Worm (Caenorhabditis elegans) whole organism, L4 larva: ENCODE data around the gene C44H9.4.

Source experiments
- D1046.2 ChIP-seq: fragments of 200-800 bp; sonication (Bioruptor generic); IDR thresholded peaks from 2 replicates; pipeline ENCODE4 v1.3.6; 2022; ENCODE audit warnings: missing genetic modification characterization, missing compliant biosample characterization
- F10B5.3 ChIP-seq: sonication (generic microtip); optimal IDR thresholded peaks from 2 replicates; lab custom pipeline; 2016; ENCODE audit warnings: mild to moderate bottlenecking, missing genetic modification characterization, missing compliant biosample characterization
- F37D6.2 ChIP-seq: sonication (generic microtip); optimal IDR thresholded peaks from 2 replicates; lab custom pipeline; 2016; ENCODE audit warnings: mild to moderate bottlenecking, missing genetic modification characterization, missing compliant biosample characterization
- F44E2.7 ChIP-seq: fragments of 200-800 bp; sonication (Bioruptor generic); IDR thresholded peaks from 2 replicates; pipeline ENCODE4 v2.1.2; 2022; ENCODE audit warnings: missing genetic modification characterization, missing compliant biosample characterization
- F49E8.2 ChIP-seq: sonication (generic microtip); optimal IDR thresholded peaks from 2 replicates; lab custom pipeline; 2016; ENCODE audit warnings: missing compliant biosample characterization, mild to moderate bottlenecking, missing genetic modification characterization, borderline replicate concordance
- T20F7.1 ChIP-seq: fragments of 200-800 bp; sonication (Bioruptor generic); optimal IDR thresholded peaks from 2 replicates; lab custom pipeline; 2018; ENCODE audit warnings: mild to moderate bottlenecking, missing genetic modification characterization, missing compliant biosample characterization
- Y5F2A.4 ChIP-seq: fragments of 200-800 bp; sonication (Bioruptor generic); optimal IDR thresholded peaks from 2 replicates; lab custom pipeline; 2018; ENCODE audit warnings: mild to moderate bottlenecking, missing genetic modification characterization, missing compliant biosample characterization
- arid-1 ChIP-seq: fragments of 200-800 bp; sonication (Bioruptor generic); conservative IDR thresholded peaks from 2 replicates; pipeline ENCODE4 v1.3.6; 2022; ENCODE audit warnings: missing genetic modification reagents, missing genetic modification characterization, missing compliant biosample characterization
- ceh-28 ChIP-seq: fragments of 150-350 bp; optimal IDR thresholded peaks from 2 replicates; lab custom pipeline; 2014; ENCODE audit warnings: missing biosample characterization, missing genetic modification reagents, missing genetic modification characterization
- ceh-44 ChIP-seq: fragments of 200-800 bp; sonication (Bioruptor generic); IDR thresholded peaks from 2 replicates; pipeline ENCODE4 v1.3.6; 2022; ENCODE audit warnings: missing genetic modification reagents, missing genetic modification characterization, missing compliant biosample characterization
- ctbp-1 ChIP-seq: fragments of 200-800 bp; sonication (Bioruptor generic); IDR thresholded peaks from 2 replicates; pipeline ENCODE4 v1.3.6; 2022; ENCODE audit warnings: missing genetic modification reagents, missing genetic modification characterization, missing compliant biosample characterization
- daf-16 ChIP-seq, 3 experiments: sonication (generic microtip); optimal IDR thresholded peaks; 2 replicates each; lab custom pipeline; 2016 to 2017; ENCODE audit warnings: missing genetic modification characterization in 3 of 3, missing genetic modification reagents in 3 of 3, mild to moderate bottlenecking in 2 of 3, missing compliant biosample characterization in 2 of 3, missing biosample characterization in 1 of 3, moderate library complexity in 1 of 3
- daf-8 ChIP-seq: fragments of 200-800 bp; sonication (Bioruptor generic); IDR thresholded peaks from 2 replicates; pipeline ENCODE4 v1.3.6; 2022; ENCODE audit warnings: missing genetic modification characterization, missing compliant biosample characterization
- dmd-6 ChIP-seq: fragments of 200-800 bp; sonication (Bioruptor generic); IDR thresholded peaks from 2 replicates; pipeline ENCODE4 v1.3.6; 2022; ENCODE audit warnings: missing genetic modification reagents, missing genetic modification characterization, missing compliant biosample characterization
- dmd-9 ChIP-seq: fragments of 200-800 bp; sonication (Bioruptor generic); IDR thresholded peaks from 2 replicates; pipeline ENCODE4 v1.3.6; 2022; ENCODE audit warnings: missing genetic modification reagents, missing genetic modification characterization, missing compliant biosample characterization
- duxl-1 ChIP-seq: sonication (generic microtip); optimal IDR thresholded peaks from 2 replicates; lab custom pipeline; 2016; ENCODE audit warnings: mild to moderate bottlenecking, missing genetic modification characterization, moderate library complexity, missing compliant biosample characterization; ENCODE audit not compliant: poor library complexity
- dve-1 ChIP-seq: sonication (generic microtip); optimal IDR thresholded peaks from 2 replicates; lab custom pipeline; 2017; ENCODE audit warnings: antibody characterized with exemption, mild to moderate bottlenecking, missing genetic modification characterization, missing compliant biosample characterization; ENCODE audit not compliant: insufficient read depth
- fos-1 ChIP-seq: fragments of 150-350 bp; optimal IDR thresholded peaks from 2 replicates; lab custom pipeline; 2014; ENCODE audit warnings: missing biosample characterization, missing genetic modification characterization
- gei-8 ChIP-seq: fragments of 200-800 bp; sonication (Bioruptor generic); optimal IDR thresholded peaks from 2 replicates; lab custom pipeline; 2018; ENCODE audit warnings: mild to moderate bottlenecking, missing genetic modification characterization, missing compliant biosample characterization
- hlh-11 ChIP-seq: fragments of 200-800 bp; sonication (Bioruptor generic); optimal IDR thresholded peaks from 2 replicates; lab custom pipeline; 2018; ENCODE audit warnings: mild to moderate bottlenecking, missing genetic modification characterization, missing compliant biosample characterization
- hlh-30 ChIP-seq: sonication (generic microtip); optimal IDR thresholded peaks from 2 replicates; lab custom pipeline; 2017; ENCODE audit warnings: antibody characterized with exemption, mild to moderate bottlenecking, missing genetic modification characterization, missing compliant biosample characterization; ENCODE audit not compliant: insufficient read depth
- lin-13 ChIP-seq: fragments of 150-350 bp; optimal IDR thresholded peaks from 2 replicates; lab custom pipeline; 2014; ENCODE audit warnings: missing biosample characterization, missing genetic modification reagents, missing genetic modification characterization
- lin-29 ChIP-seq: fragments of 200-800 bp; sonication (Bioruptor generic); IDR thresholded peaks from 2 replicates; pipeline ENCODE4 v1.3.6; 2022; ENCODE audit warnings: missing genetic modification reagents, missing genetic modification characterization, missing compliant biosample characterization
- lin-39 ChIP-seq: fragments of 150-350 bp; optimal IDR thresholded peaks from 2 replicates; lab custom pipeline; 2014; ENCODE audit warnings: missing biosample characterization, missing genetic modification reagents, missing genetic modification characterization
- madf-5 ChIP-seq, 2 experiments: fragments of 200-800 bp; sonication (Bioruptor generic); IDR thresholded peaks; 2 replicates each; pipeline ENCODE4 v1.3.6; 2022; ENCODE audit warnings: missing compliant biosample characterization in 2 of 2, missing genetic modification characterization in 2 of 2
- nhr-28 ChIP-seq: fragments of 150-350 bp; optimal IDR thresholded peaks from 2 replicates; lab custom pipeline; 2014; ENCODE audit warnings: missing biosample characterization, missing genetic modification characterization
- nhr-41 ChIP-seq: fragments of 200-800 bp; sonication (Bioruptor generic); IDR thresholded peaks from 2 replicates; pipeline ENCODE4 v1.3.6; 2022; ENCODE audit warnings: missing genetic modification reagents, missing genetic modification characterization, missing compliant biosample characterization
- nhr-48 ChIP-seq: sonication (generic microtip); optimal IDR thresholded peaks from 2 replicates; lab custom pipeline; 2016; ENCODE audit warnings: mild to moderate bottlenecking, missing genetic modification characterization, missing compliant biosample characterization
- nhr-77 ChIP-seq: fragments of 150-350 bp; optimal IDR thresholded peaks from 2 replicates; lab custom pipeline; 2014; ENCODE audit warnings: missing biosample characterization, missing genetic modification characterization
- php-3 ChIP-seq: fragments of 200-800 bp; sonication (Bioruptor generic); IDR thresholded peaks from 2 replicates; pipeline ENCODE4 v1.3.6; 2022; ENCODE audit warnings: missing genetic modification reagents, missing genetic modification characterization, missing compliant biosample characterization
- pqm-1 ChIP-seq: sonication (generic microtip); optimal IDR thresholded peaks from 2 replicates; lab custom pipeline; 2017; ENCODE audit warnings: missing biosample characterization, missing genetic modification characterization
- tag-97 ChIP-seq: fragments of 200-800 bp; sonication (Bioruptor generic); IDR thresholded peaks from 2 replicates; pipeline ENCODE4 v1.3.6; 2022; ENCODE audit warnings: missing genetic modification characterization, missing compliant biosample characterization
- tra-1 ChIP-seq: fragments of 200-800 bp; sonication (Bioruptor generic); IDR thresholded peaks from 2 replicates; pipeline ENCODE4 v1.3.6; 2022; ENCODE audit warnings: missing genetic modification reagents, missing genetic modification characterization, missing compliant biosample characterization
- unc-62 ChIP-seq, 3 experiments: fragments of 150-350 bp in 1 of 3; sonication (generic microtip); optimal IDR thresholded peaks in 2 of 3; peaks in 1 of 3; 1 replicate in 1 of 3; 2 replicates in 2 of 3; lab custom pipeline; 2014 to 2017; ENCODE audit warnings: missing biosample characterization in 3 of 3, missing genetic modification characterization in 3 of 3, missing genetic modification reagents in 3 of 3, missing genotype in 1 of 3
- vab-7 ChIP-seq: fragments of 200-800 bp; sonication (Bioruptor generic); IDR thresholded peaks from 2 replicates; pipeline ENCODE4 v1.3.6; 2022; ENCODE audit warnings: missing genetic modification reagents, missing genetic modification characterization, missing compliant biosample characterization
- zfp-2 ChIP-seq: sonication (generic microtip); optimal IDR thresholded peaks from 2 replicates; lab custom pipeline; 2016; ENCODE audit warnings: mild to moderate bottlenecking, missing genetic modification characterization, missing compliant biosample characterization

Gene C44H9.4

DNA sequence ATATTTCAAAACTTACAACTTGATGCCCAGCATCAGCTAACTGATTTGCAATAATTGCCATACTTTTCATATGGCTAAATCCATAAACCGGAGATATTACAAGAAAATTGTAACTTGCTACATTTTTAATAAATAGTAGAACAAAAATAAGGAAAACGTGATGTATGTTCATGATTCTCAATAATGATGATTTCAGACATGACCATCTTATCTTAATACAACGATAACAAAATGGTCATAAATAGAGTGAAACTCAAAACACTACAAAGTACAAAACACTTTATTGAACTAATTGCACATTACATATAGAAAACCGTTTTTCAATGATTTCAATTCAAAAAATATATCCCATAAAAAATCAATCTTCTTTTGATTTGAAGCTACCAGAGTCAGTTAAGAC lies 42.7 kb upstream of the C44H9.4 start, which contains the start of gene ugt-5 (continued):
- TF ChIP-seq F10B5.3 (tag; lab: Kevin White, UChicago): no peak
- peak; percentile 76 for TF ChIP-seq nhr-28 (tag; lab: Kevin White, UChicago)
- TF ChIP-seq pqm-1 (tag; lab: Kevin White, UChicago): peak; percentile 24
- TF ChIP-seq Y5F2A.4: no peak
- no peak for TF ChIP-seq F49E8.2 (tag; lab: Kevin White, UChicago)
- no peak for TF ChIP-seq madf-5 (GFP tag; IDR thresholded peaks at IDR 0.05; lab: Robert Waterston, UW)
- no peak for TF ChIP-seq ceh-28 (tag; lab: Kevin White, UChicago)
- TF ChIP-seq dmd-9 (GFP tag; lab: Robert Waterston, UW): no peak
- no peak for TF ChIP-seq duxl-1 (tag; lab: Kevin White, UChicago)
- no peak for TF ChIP-seq tra-1 (GFP tag; lab: Robert Waterston, UW)
- TF ChIP-seq daf-8 (GFP tag; lab: Robert Waterston, UW): no peak
- TF ChIP-seq F37D6.2 (tag; lab: Kevin White, UChicago): no peak
- peak; percentile 20 for TF ChIP-seq hlh-11 (tag; lab: Kevin White, UChicago)
- TF ChIP-seq nhr-41 (GFP tag; lab: Robert Waterston, UW): no peak
- TF ChIP-seq vab-7 (GFP tag; lab: Robert Waterston, UW): no peak
- no peak for TF ChIP-seq zfp-2

DNA sequence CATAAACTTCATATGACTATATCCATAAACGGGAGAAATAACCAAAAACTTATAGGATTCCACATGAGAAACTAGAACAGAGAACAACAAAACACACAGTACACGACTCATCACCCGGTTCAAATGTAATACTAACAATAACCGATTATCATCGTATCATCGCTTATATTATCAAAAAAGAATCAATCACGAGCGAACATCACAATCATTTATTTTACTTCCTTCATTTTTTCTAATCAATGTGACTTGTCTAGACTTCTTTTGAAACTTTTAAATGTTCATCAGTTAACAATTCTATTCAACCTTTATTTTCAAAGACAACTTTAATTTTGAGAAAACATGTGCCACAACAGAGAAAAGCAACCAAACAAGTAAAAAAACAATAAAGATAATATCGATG lies 40.3 kb upstream of the C44H9.4 start, which contains the start of gene ugt-4:
ugt-4 (minus strand) TSS at position 141 of the 400 bp plus-strand sequence.
- TF ChIP-seq D1046.2 (GFP tag; lab: Robert Waterston, UW): no peak
- TF ChIP-seq dmd-6: peak; percentile 61; the same call in 1 of the 2 replicates
- no peak for TF ChIP-seq ctbp-1
- TF ChIP-seq nhr-77 (tag; lab: Kevin White, UChicago): peak; percentile 53
- no peak for TF ChIP-seq daf-16 (GFP tag; optimal IDR thresholded peaks at IDR 0.05; lab: Kevin White, UChicago)
- peak; percentile 35 for TF ChIP-seq daf-16 (tag; optimal IDR thresholded peaks at IDR 0.05; lab: Kevin White, UChicago)
- TF ChIP-seq ceh-28 (tag; lab: Kevin White, UChicago): no peak
- peak; percentile 67 for TF ChIP-seq dve-1 (tag; lab: Kevin White, UChicago)
- peak; percentile 52 for TF ChIP-seq T20F7.1 (GFP tag; lab: Kevin White, UChicago)
- peak; percentile 65 for TF ChIP-seq hlh-11 (tag; lab: Kevin White, UChicago)
- peak; percentile 49 for TF ChIP-seq pqm-1 (tag; lab: Kevin White, UChicago)
- no peak for TF ChIP-seq F37D6.2 (tag; lab: Kevin White, UChicago)
- peak; percentile 75 for TF ChIP-seq nhr-28 (tag; lab: Kevin White, UChicago)
- TF ChIP-seq php-3 (GFP tag; lab: Robert Waterston, UW): 0 out of 2 replicates have a peak, but pooled peaks have one; percentile 6
- TF ChIP-seq unc-62 (GFP tag; optimal IDR thresholded peaks at IDR 0.05 in 1 of 2; lab: Kevin White, UChicago): peak in 1 of 2 experiments; percentile 80
- TF ChIP-seq unc-62 (tag; optimal IDR thresholded peaks at IDR 0.05; lab: Kevin White, UChicago): no peak
- TF ChIP-seq lin-13 (GFP tag; lab: Kevin White, UChicago): no peak
- TF ChIP-seq dmd-9 (GFP tag; lab: Robert Waterston, UW): no peak
- TF ChIP-seq lin-39 (tag; lab: Kevin White, UChicago): no peak
- no peak for TF ChIP-seq nhr-48 (tag; lab: Kevin White, UChicago)
- no peak for TF ChIP-seq nhr-41 (GFP tag; lab: Robert Waterston, UW)
- TF ChIP-seq hlh-30: peak; percentile 65
- TF ChIP-seq, all 104 proteins: peak for 11

ce11 chrV:12795927-12796326 lies 39.6 kb upstream of the C44H9.4 start:
- no peak for TF ChIP-seq lin-29 (GFP tag; lab: Robert Waterston, UW)
- peak; percentile 38 for TF ChIP-seq dve-1 (tag; lab: Kevin White, UChicago)
- no peak for TF ChIP-seq pqm-1 (tag; lab: Kevin White, UChicago)
- TF ChIP-seq ctbp-1: no peak
- no peak for TF ChIP-seq arid-1
- TF ChIP-seq hlh-11 (tag; lab: Kevin White, UChicago): peak; percentile 34
- TF ChIP-seq F44E2.7: no peak
- TF ChIP-seq ceh-44 (GFP tag; lab: Robert Waterston, UW): no peak
- peak; percentile 29 for TF ChIP-seq nhr-28 (tag; lab: Kevin White, UChicago)
- TF ChIP-seq gei-8 (GFP tag; lab: Kevin White, UChicago): no peak
- no peak for TF ChIP-seq tag-97
- no peak for TF ChIP-seq madf-5 (GFP tag; IDR thresholded peaks at IDR 0.05; lab: Robert Waterston, UW)
- TF ChIP-seq fos-1: no peak
